Fruit fly (Drosophila melanogaster) whole organism, embryonic: ENCODE data around the gene CG10274.

Experiments used
- B-H1 ChIP-seq: fragments of 200-800 bp; sonication (Bioruptor generic); IDR thresholded peaks from 3 replicates; pipeline ENCODE4 v1.3.6; 2022; ENCODE audit warnings: missing biosample characterization, missing genetic modification characterization
- B-H2 ChIP-seq: fragments of 200-800 bp; sonication (Bioruptor generic); optimal IDR thresholded peaks from 2 replicates; lab custom pipeline; 2018; ENCODE audit warnings: missing biosample characterization, mild to moderate bottlenecking, missing genetic modification characterization
- CG10543 ChIP-seq: fragments of 200-800 bp; sonication (Bioruptor generic); optimal IDR thresholded peaks from 3 replicates; lab custom pipeline; 2017; ENCODE audit warnings: missing biosample characterization, mild to moderate bottlenecking, missing genetic modification characterization, moderate library complexity
- CG11456 ChIP-seq: fragments of 200-800 bp; sonication (Bioruptor generic); IDR thresholded peaks from 3 replicates; pipeline ENCODE4 v1.3.6; 2022; ENCODE audit warnings: missing biosample characterization, missing genetic modification characterization
- CG11504 ChIP-seq: fragments of 200-800 bp; sonication (Bioruptor generic); optimal IDR thresholded peaks from 3 replicates; lab custom pipeline; 2019; ENCODE audit warnings: missing biosample characterization, mild to moderate bottlenecking, missing genetic modification characterization, moderate library complexity
- CG13424 ChIP-seq: fragments of 200-800 bp; sonication (Bioruptor generic); optimal IDR thresholded peaks from 2 replicates; lab custom pipeline; 2019; ENCODE audit warnings: missing biosample characterization, mild to moderate bottlenecking, missing genetic modification characterization, moderate library complexity
- CG13775 ChIP-seq: fragments of 200-800 bp; sonication (Bioruptor generic); optimal IDR thresholded peaks from 3 replicates; lab custom pipeline; 2017; ENCODE audit warnings: missing biosample characterization, mild to moderate bottlenecking, missing genetic modification characterization
- CG14014 ChIP-seq: fragments of 200-800 bp; sonication (Bioruptor generic); IDR thresholded peaks from 2 replicates; pipeline ENCODE4 v1.3.6; 2022; ENCODE audit warnings: missing biosample characterization, missing genetic modification characterization
- CG15011 ChIP-seq: fragments of 200-800 bp; sonication (Bioruptor generic); optimal IDR thresholded peaks from 3 replicates; lab custom pipeline; 2018; ENCODE audit warnings: missing biosample characterization, mild to moderate bottlenecking, missing genetic modification characterization
- CG1603 ChIP-seq: fragments of 200-800 bp; sonication (Bioruptor generic); optimal IDR thresholded peaks from 2 replicates; lab custom pipeline; 2019; ENCODE audit warnings: missing biosample characterization, mild to moderate bottlenecking, missing genetic modification characterization, moderate library complexity
- CG1647 ChIP-seq: fragments of 200-800 bp; sonication (Bioruptor generic); optimal IDR thresholded peaks from 3 replicates; lab custom pipeline; 2016; ENCODE audit warnings: missing biosample characterization, missing genetic modification characterization
- CG18011 ChIP-seq: fragments of 200-800 bp; sonication (Bioruptor generic); optimal IDR thresholded peaks from 2 replicates; lab custom pipeline; 2017; ENCODE audit warnings: missing biosample characterization, missing genetic modification characterization, mild to moderate bottlenecking, moderate library complexity, missing genotype
- CG33557 ChIP-seq: fragments of 200-800 bp; sonication (Bioruptor generic); optimal IDR thresholded peaks from 2 replicates; lab custom pipeline; 2019; ENCODE audit warnings: missing biosample characterization, mild to moderate bottlenecking, missing genetic modification characterization, moderate library complexity
- CG3726 ChIP-seq: fragments of 200-800 bp; sonication (Bioruptor generic); IDR thresholded peaks from 3 replicates; pipeline ENCODE4, ENCODE4 v1.3.6; 2022; ENCODE audit warnings: missing biosample characterization, missing genetic modification characterization
- CG3838 ChIP-seq: fragments of 200-800 bp; sonication (Bioruptor generic); optimal IDR thresholded peaks from 3 replicates; lab custom pipeline; 2016; ENCODE audit warnings: missing biosample characterization, missing genetic modification characterization
- CG4328 ChIP-seq: fragments of 200-800 bp; sonication (Bioruptor generic); optimal IDR thresholded peaks from 3 replicates; lab custom pipeline; 2017; ENCODE audit warnings: missing biosample characterization, missing genetic modification reagents, missing genetic modification characterization
- CG4820 ChIP-seq: fragments of 200-800 bp; sonication (Bioruptor generic); optimal IDR thresholded peaks from 3 replicates; lab custom pipeline; 2016; ENCODE audit warnings: missing biosample characterization, missing genetic modification characterization
- CG4854 ChIP-seq: fragments of 200-800 bp; sonication (Bioruptor generic); optimal IDR thresholded peaks from 2 replicates; lab custom pipeline; 2016; ENCODE audit warnings: missing biosample characterization, missing genetic modification characterization, inconsistent platforms
- CG6254 ChIP-seq: fragments of 200-800 bp; sonication (Bioruptor generic); optimal IDR thresholded peaks from 3 replicates; lab custom pipeline; 2017; ENCODE audit warnings: mild to moderate bottlenecking, missing biosample characterization, missing genetic modification reagents, missing genetic modification characterization
- CG6272 ChIP-seq: fragments of 200-800 bp; sonication (Bioruptor generic); IDR thresholded peaks from 2 replicates; pipeline ENCODE4 v1.3.6; 2022; ENCODE audit warnings: missing biosample characterization, missing genetic modification characterization
- CG7556 ChIP-seq: fragments of 200-800 bp; sonication (Bioruptor generic); optimal IDR thresholded peaks from 2 replicates; lab custom pipeline; 2017; ENCODE audit warnings: missing biosample characterization, mild to moderate bottlenecking, missing genetic modification characterization
- CG8388 ChIP-seq: fragments of 200-800 bp; sonication (Bioruptor generic); optimal IDR thresholded peaks from 2 replicates; lab custom pipeline; 2019; ENCODE audit warnings: missing biosample characterization, mild to moderate bottlenecking, missing genetic modification characterization, moderate library complexity
- CG9609 ChIP-seq: fragments of 200-800 bp; sonication (Bioruptor generic); optimal IDR thresholded peaks from 3 replicates; lab custom pipeline; 2016; ENCODE audit warnings: missing biosample characterization, missing genetic modification characterization
- CoRest ChIP-seq: fragments of 200-800 bp; sonication (Bioruptor generic); optimal IDR thresholded peaks from 3 replicates; lab custom pipeline; 2018; ENCODE audit warnings: missing biosample characterization, mild to moderate bottlenecking, missing genetic modification characterization, moderate library complexity
- Dfd ChIP-seq, 2 experiments: fragments of >200 bp; optimal IDR thresholded peaks; 2 replicates each; lab custom pipeline; 2017; ENCODE audit warnings: missing biosample characterization in 2 of 2, missing genetic modification characterization in 2 of 2
- E2f1 ChIP-seq: fragments of 200-800 bp; sonication (Bioruptor generic); IDR thresholded peaks from 2 replicates; pipeline ENCODE4 v1.3.6; 2022; ENCODE audit warnings: missing biosample characterization, missing genetic modification characterization
- E2f2 ChIP-seq: fragments of 200-800 bp; sonication (Bioruptor generic); IDR thresholded peaks from 2 replicates; pipeline ENCODE4 v1.3.6; 2022; ENCODE audit warnings: missing biosample characterization, missing genetic modification characterization
- HLHmδ ChIP-seq: fragments of 200-800 bp; sonication (Bioruptor generic); optimal IDR thresholded peaks from 2 replicates; lab custom pipeline; 2018; ENCODE audit warnings: missing biosample characterization, mild to moderate bottlenecking, missing genetic modification characterization, moderate library complexity
- Hr3 ChIP-seq: fragments of 200-800 bp; sonication (Bioruptor generic); optimal IDR thresholded peaks from 3 replicates; lab custom pipeline; 2016; ENCODE audit warnings: missing biosample characterization, missing genetic modification characterization
- NfI ChIP-seq: fragments of 200-800 bp; sonication (Bioruptor generic); optimal IDR thresholded peaks from 3 replicates; lab custom pipeline; 2018; ENCODE audit warnings: missing biosample characterization, mild to moderate bottlenecking, missing genetic modification characterization, moderate library complexity
- Rfx ChIP-seq: fragments of 200-800 bp; sonication (Bioruptor generic); IDR thresholded peaks from 2 replicates; pipeline ENCODE4 v1.3.6; 2022; ENCODE audit warnings: missing biosample characterization, missing genetic modification characterization
- YL-1 ChIP-seq: fragments of 200-800 bp; sonication (Bioruptor generic); optimal IDR thresholded peaks from 3 replicates; lab custom pipeline; 2017; ENCODE audit warnings: missing biosample characterization, mild to moderate bottlenecking, missing genetic modification characterization
- abd-A ChIP-seq: fragments of 200-800 bp; sonication (Bioruptor generic); optimal IDR thresholded peaks from 3 replicates; lab custom pipeline; 2019; ENCODE audit warnings: missing biosample characterization, mild to moderate bottlenecking, missing genetic modification characterization, moderate library complexity
- ac ChIP-seq: fragments of 200-800 bp; sonication (Bioruptor generic); optimal IDR thresholded peaks from 3 replicates; lab custom pipeline; 2017; ENCODE audit warnings: missing biosample characterization, mild to moderate bottlenecking, missing genetic modification characterization
- cato ChIP-seq: fragments of 200-800 bp; sonication (Bioruptor generic); optimal IDR thresholded peaks from 2 replicates; lab custom pipeline; 2016; ENCODE audit warnings: missing biosample characterization, missing genetic modification characterization, borderline replicate concordance
- crc ChIP-seq: fragments of 200-800 bp; sonication (Bioruptor generic); optimal IDR thresholded peaks from 2 replicates; lab custom pipeline; 2016; ENCODE audit warnings: missing biosample characterization, missing genetic modification characterization
- esg ChIP-seq: fragments of 200-800 bp; sonication (Bioruptor generic); conservative IDR thresholded peaks from 2 replicates; pipeline ENCODE4 v1.3.6; 2022; ENCODE audit warnings: missing biosample characterization, missing genetic modification characterization
- exex ChIP-seq: fragments of 200-800 bp; sonication (Bioruptor generic); optimal IDR thresholded peaks from 4 replicates; lab custom pipeline; 2018; ENCODE audit warnings: missing biosample characterization, mild to moderate bottlenecking, missing genetic modification characterization, moderate library complexity
- h ChIP-seq: fragments of >200 bp; optimal IDR thresholded peaks from 2 replicates; lab custom pipeline; 2017
- klu ChIP-seq: fragments of 200-800 bp; sonication (Bioruptor generic); IDR thresholded peaks from 2 replicates; pipeline ENCODE4 v1.3.6; 2022; ENCODE audit warnings: missing biosample characterization, missing genetic modification characterization
- pros ChIP-seq: fragments of 200-800 bp; sonication (Bioruptor generic); optimal IDR thresholded peaks from 3 replicates; lab custom pipeline; 2019; ENCODE audit warnings: missing biosample characterization, mild to moderate bottlenecking, missing genetic modification characterization, moderate library complexity
- salm ChIP-seq: fragments of 200-800 bp; sonication (Bioruptor generic); optimal IDR thresholded peaks from 2 replicates; lab custom pipeline; 2018; ENCODE audit warnings: missing biosample characterization, mild to moderate bottlenecking, missing genetic modification characterization
- sc ChIP-seq, 3 experiments: fragments of >200 bp in 2 of 3; fragments of 200-800 bp in 1 of 3; sonication (Bioruptor generic) in 1 of 3; optimal IDR thresholded peaks; 2 replicates in 2 of 3; 3 replicates in 1 of 3; lab custom pipeline; 2017; ENCODE audit warnings: mild to moderate bottlenecking in 1 of 3, missing biosample characterization in 1 of 3, missing genetic modification characterization in 1 of 3, missing genetic modification reagents in 1 of 3
- sima ChIP-seq: fragments of 200-800 bp; sonication (Bioruptor generic); optimal IDR thresholded peaks from 2 replicates; lab custom pipeline; 2016; ENCODE audit warnings: missing biosample characterization, missing genetic modification characterization
- slou ChIP-seq: fragments of 200-800 bp; sonication (Bioruptor generic); optimal IDR thresholded peaks from 3 replicates; lab custom pipeline; 2016; ENCODE audit warnings: missing biosample characterization, missing genetic modification characterization
- sr ChIP-seq: fragments of 200-800 bp; sonication (Bioruptor generic); IDR thresholded peaks from 3 replicates; pipeline ENCODE4 v1.3.6; 2022; ENCODE audit warnings: missing biosample characterization, missing genetic modification characterization
- sug ChIP-seq: fragments of 200-800 bp; optimal IDR thresholded peaks from 2 replicates; lab custom pipeline; 2019; ENCODE audit warnings: missing biosample characterization, mild to moderate bottlenecking, missing genetic modification characterization, moderate library complexity
- trem ChIP-seq: fragments of 200-800 bp; optimal IDR thresholded peaks from 3 replicates; lab custom pipeline; 2019; ENCODE audit warnings: missing biosample characterization, mild to moderate bottlenecking, missing genetic modification characterization, moderate library complexity
- usp ChIP-seq: fragments of >200 bp; optimal IDR thresholded peaks from 2 replicates; lab custom pipeline; 2017; ENCODE audit warnings: missing biosample characterization, missing genetic modification characterization
- wek ChIP-seq: fragments of 200-800 bp; sonication (Bioruptor generic); optimal IDR thresholded peaks from 3 replicates; lab custom pipeline; 2018; ENCODE audit warnings: missing biosample characterization, mild to moderate bottlenecking, missing genetic modification characterization, moderate library complexity
- wor ChIP-seq: fragments of 200-800 bp; sonication (Bioruptor generic); IDR thresholded peaks from 2 replicates; pipeline ENCODE4 v1.3.6; 2022; ENCODE audit warnings: missing biosample characterization, missing genetic modification characterization

Gene CG10274

DNA sequence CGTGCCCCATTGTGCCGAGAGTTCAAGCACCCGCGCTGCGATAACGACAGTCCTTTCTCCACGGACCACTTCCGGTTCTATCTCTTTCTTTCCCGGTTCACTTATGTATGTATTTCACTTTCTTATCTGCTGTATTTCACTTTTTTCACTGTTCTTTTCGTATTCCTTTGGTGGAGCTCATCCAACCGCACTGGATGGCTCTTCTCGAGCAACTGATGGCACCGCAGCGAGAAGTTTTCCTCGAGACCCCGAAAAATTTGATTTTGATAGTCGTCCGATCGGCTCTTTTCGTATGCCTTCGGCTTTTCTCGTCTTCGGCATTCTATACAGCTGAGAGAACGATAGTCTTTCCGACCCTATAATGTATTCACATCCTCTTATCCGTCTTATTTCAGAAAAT is 36.2 kb upstream of the CG10274 start, which contains the start of gene LanA (continued):
- TF ChIP-seq salm (tag; lab: Kevin White, UChicago) (peak; percentile 36), B-H1 (GFP tag; lab: Robert Waterston, UW) (no peak), CG4854 (GFP tag; lab: Kevin White, UChicago) (no peak), CG11504 (tag; lab: Kevin White, UChicago) (no peak), slou (no peak), HLHmδ (GFP tag; lab: Kevin White, UChicago) (peak; percentile 75), CG10543 (GFP tag; lab: Kevin White, UChicago) (peak; percentile 19), esg (no peak), sug (peak; percentile 26), CG13424 (tag; lab: Kevin White, UChicago) (no peak), crc (GFP tag; lab: Kevin White, UChicago) (no peak), CG15011 (GFP tag; lab: Kevin White, UChicago) (no peak), CG18011 (GFP tag; lab: Kevin White, UChicago) (no peak), Hr3 (no peak), trem (tag; lab: Kevin White, UChicago) (no peak), klu (GFP tag; lab: Robert Waterston, UW) (no peak), CG13775 (no peak), CG1603 (peak; percentile 32), cato (no peak), YL-1 (GFP tag; lab: Kevin White, UChicago) (no peak), CG11456 (no peak), CG4328 (GFP tag; lab: Kevin White, UChicago) (no peak), CG6254 (no peak), E2f1 (peak; percentile 46), B-H2 (GFP tag; lab: Kevin White, UChicago) (no peak), CG3726 (GFP tag; lab: Robert Waterston, UW) (no peak), h (lab: Kevin White, UChicago) (no peak), wek (GFP tag; lab: Kevin White, UChicago) (no peak), CG33557 (GFP tag; lab: Kevin White, UChicago) (peak; percentile 12), CG3838 (GFP tag; lab: Kevin White, UChicago) (no peak), CG9609 (GFP tag; lab: Kevin White, UChicago) (no peak), CG7556 (GFP tag; lab: Kevin White, UChicago) (no peak), abd-A (tag; lab: Kevin White, UChicago) (no peak), CoRest (tag; lab: Kevin White, UChicago) (no peak), exex (tag; lab: Kevin White, UChicago) (no peak), pros (GFP tag; lab: Kevin White, UChicago) (peak; percentile 44), Rfx (GFP tag; lab: Robert Waterston, UW) (peak; percentile 30; the same call in 1 of the 2 replicates), CG1647 (GFP tag; lab: Kevin White, UChicago) (no peak), CG4820 (GFP tag; lab: Kevin White, UChicago) (no peak), NfI (GFP tag; lab: Kevin White, UChicago) (no peak), ac (GFP tag; lab: Kevin White, UChicago) (no peak), sima (no peak), Dfd (GFP tag; optimal IDR thresholded peaks at IDR 0.05; lab: Kevin White, UChicago) (no peak), E2f2 (GFP tag; lab: Robert Waterston, UW) (no peak), CG8388 (GFP tag; lab: Kevin White, UChicago) (no peak), usp (no peak), sc (optimal IDR thresholded peaks at IDR 0.05; lab: Kevin White, UChicago) (no peak), sc (GFP tag; optimal IDR thresholded peaks at IDR 0.05; lab: Kevin White, UChicago) (no peak), CG6272 (GFP tag; lab: Robert Waterston, UW) (no peak), CG14014 (no peak), sr (GFP tag; lab: Robert Waterston, UW) (no peak; the same call in 2 of the 3 replicates), wor (GFP tag; lab: Robert Waterston, UW) (no peak)
